Fruit fly (Drosophila melanogaster): ENCODE data around the gene JhI-21.

Gene JhI-21

DNA sequence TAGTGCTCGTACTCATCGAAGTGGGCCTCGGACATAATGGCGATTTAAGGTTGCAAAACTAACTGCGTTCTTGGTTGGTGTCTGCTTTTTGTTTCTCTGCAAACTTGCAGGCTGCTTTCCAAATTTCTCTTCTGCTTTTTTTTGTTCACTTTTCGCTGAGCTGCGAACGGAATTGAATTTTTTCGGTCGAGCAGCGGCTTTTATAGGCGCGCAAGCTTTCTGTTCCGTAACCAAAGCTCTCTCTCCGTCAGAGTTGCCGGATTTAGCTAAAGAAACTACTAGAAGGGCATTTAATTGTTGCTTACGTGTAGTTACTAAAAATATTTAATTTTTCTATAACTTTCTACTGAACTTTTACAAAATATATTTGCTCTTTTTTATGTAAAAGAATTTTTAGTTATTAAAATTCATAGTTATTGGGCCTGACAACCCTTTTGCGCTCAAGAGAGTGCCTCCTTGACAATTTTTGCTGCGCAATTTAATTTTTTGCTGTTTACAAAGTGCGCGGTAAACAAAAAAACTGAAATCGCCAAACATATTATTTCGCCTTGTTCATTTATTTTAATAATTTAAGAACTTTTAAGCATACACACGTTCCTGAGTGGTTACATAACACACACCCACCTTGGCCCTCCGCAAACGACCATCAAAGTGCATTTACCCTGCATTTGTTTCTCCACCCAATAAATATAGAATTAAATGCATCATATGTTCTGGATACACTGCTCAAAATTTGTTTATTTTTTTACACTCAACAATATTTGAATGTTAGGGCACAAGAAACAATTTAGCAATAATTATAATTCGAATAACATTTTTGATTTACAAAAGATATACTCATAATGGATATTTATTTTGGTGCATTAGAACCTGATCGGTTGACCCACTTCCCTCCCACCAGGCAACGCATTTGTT, 9.6 kb downstream of the JhI-21 start, which contains the start of gene CG6770 (continued):
- TF ChIP-seq Dip2 (GFP tag; IDR thresholded peaks at IDR 0.05), result no peak
- no peak for TF ChIP-seq ato (GFP tag; IDR thresholded peaks at IDR 0.05; ENCODE audit: partially characterized antibody)
- peak; percentile 41 to 74 for TF ChIP-seq Trl (optimal IDR thresholded peaks at IDR 0.05)
- TF ChIP-seq Trl (GFP tag; optimal IDR thresholded peaks at IDR 0.05), result peak; percentile 43
- no peak for TF ChIP-seq Stat92E (GFP tag; optimal IDR thresholded peaks at IDR 0.05)
- TF ChIP-seq CG14050 (GFP tag; IDR thresholded peaks at IDR 0.05), result peak; percentile 82
- TF ChIP-seq CG2116 (GFP tag; optimal IDR thresholded peaks at IDR 0.05), result peak; percentile 53
- peak; percentile 91 for TF ChIP-seq Meics (GFP tag; optimal IDR thresholded peaks at IDR 0.05)
- peak; percentile 74 for TF ChIP-seq Aef1 (GFP tag; IDR thresholded peaks at IDR 0.05)
- no peak for TF ChIP-seq ham (GFP tag; IDR thresholded peaks at IDR 0.05)
- TF ChIP-seq her (GFP tag; optimal IDR thresholded peaks at IDR 0.05), result peak; percentile 64
- TF ChIP-seq CG17385 (GFP tag; optimal IDR thresholded peaks at IDR 0.05), result peak; percentile 77
- peak; percentile 85 for TF ChIP-seq CG12104 (GFP tag; optimal IDR thresholded peaks at IDR 0.05)
- TF ChIP-seq Ets97D (GFP tag; optimal IDR thresholded peaks at IDR 0.05), result peak; percentile 9
- peak; percentile 36 for TF ChIP-seq CG14710 (tag; optimal IDR thresholded peaks at IDR 0.05)
- TF ChIP-seq CG9215 (GFP tag; IDR thresholded peaks at IDR 0.05), result peak; percentile 65
- no peak for TF ChIP-seq twi (tag; optimal IDR thresholded peaks at IDR 0.05)
- peak; percentile 50 for TF ChIP-seq corto (GFP tag; optimal IDR thresholded peaks at IDR 0.05)
- peak; percentile 90 for TF ChIP-seq CG10147 (GFP tag; optimal IDR thresholded peaks at IDR 0.05)
- peak; percentile 57 for TF ChIP-seq Blimp-1 (GFP tag; optimal IDR thresholded peaks at IDR 0.05)
- TF ChIP-seq crol (GFP tag; IDR thresholded peaks at IDR 0.05), result peak; percentile 22; the same call in 1 of the 2 replicates
- TF ChIP-seq Gug (GFP tag; IDR thresholded peaks at IDR 0.05), result no peak; the same call in 3 of the 4 replicates
- peak; percentile 78 for TF ChIP-seq CG6683 (GFP tag; optimal IDR thresholded peaks at IDR 0.05)
- no peak for TF ChIP-seq Doc3 (GFP tag; IDR thresholded peaks at IDR 0.05; ENCODE audit: partially characterized antibody)
- peak; percentile 87 for TF ChIP-seq Dek (tag; optimal IDR thresholded peaks at IDR 0.05)
- TF ChIP-seq ash1 (GFP tag; optimal IDR thresholded peaks at IDR 0.05), result peak; percentile 17
- TF ChIP-seq dm (GFP tag; optimal IDR thresholded peaks at IDR 0.05), result no peak
- peak; percentile 90 for TF ChIP-seq CG15269 (tag; optimal IDR thresholded peaks at IDR 0.05)
- TF ChIP-seq NC2α (GFP tag; optimal IDR thresholded peaks at IDR 0.05), result no peak
- TF ChIP-seq CG17359 (tag; optimal IDR thresholded peaks at IDR 0.05), result peak; percentile 79
- TF ChIP-seq run (tag; optimal IDR thresholded peaks at IDR 0.05), result peak; percentile 72
- peak; percentile 26 for TF ChIP-seq ERR (GFP tag; optimal IDR thresholded peaks at IDR 0.05)
- no peak for TF ChIP-seq dmrt11E (tag; optimal IDR thresholded peaks at IDR 0.05)
- TF ChIP-seq Dip3 (GFP tag; optimal IDR thresholded peaks at IDR 0.05), result peak; percentile 26
- no peak for TF ChIP-seq crp (GFP tag; optimal IDR thresholded peaks at IDR 0.05)
- no peak for TF ChIP-seq sc (optimal IDR thresholded peaks at IDR 0.05)
- peak; percentile 44 for TF ChIP-seq sc (GFP tag; optimal IDR thresholded peaks at IDR 0.05)
- no peak for TF ChIP-seq Lpt (GFP tag; optimal IDR thresholded peaks at IDR 0.05)
- no peak for TF ChIP-seq zen2 (GFP tag; IDR thresholded peaks at IDR 0.05; ENCODE audit: partially characterized antibody)
- TF ChIP-seq CG3838 (GFP tag; optimal IDR thresholded peaks at IDR 0.05), result peak; percentile 56
- TF ChIP-seq CG3407 (GFP tag; optimal IDR thresholded peaks at IDR 0.05), result peak; percentile 55
- no peak; the same call in 1 of the 2 replicates for TF ChIP-seq CG6272 (GFP tag; IDR thresholded peaks at IDR 0.05)
- peak; percentile 57 for TF ChIP-seq ind (GFP tag; optimal IDR thresholded peaks at IDR 0.05)
- peak; percentile 87 for TF ChIP-seq wdn (GFP tag; IDR thresholded peaks at IDR 0.05)
- no peak for TF ChIP-seq NK7.1 (GFP tag; optimal IDR thresholded peaks at IDR 0.05)
- TF ChIP-seq bcd (GFP tag; optimal IDR thresholded peaks at IDR 0.05), result peak; percentile 72
- TF ChIP-seq ranshi (GFP tag; IDR thresholded peaks at IDR 0.05), result peak; percentile 88
- TF ChIP-seq trem (tag; optimal IDR thresholded peaks at IDR 0.05), result peak; percentile 27
- TF ChIP-seq BEAF-32 (GFP tag; optimal IDR thresholded peaks at IDR 0.05), result peak; percentile 2
